Fruit fly (Drosophila melanogaster) whole organism, embryonic: Measurements from ENCODE around the gene arm.

Source experiments
- CG10565 ChIP-seq: fragments of 200-800 bp; sonication (Bioruptor generic); optimal IDR thresholded peaks from 3 replicates; lab custom pipeline; 2016; ENCODE audit warnings: missing biosample characterization, mild to moderate bottlenecking, missing genetic modification characterization
- CG11085 ChIP-seq: fragments of 200-800 bp; sonication (Bioruptor generic); IDR thresholded peaks from 2 replicates; pipeline ENCODE4 v1.3.6; 2022; ENCODE audit warnings: missing biosample characterization, missing genetic modification characterization
- CG13123 ChIP-seq: fragments of 200-800 bp; sonication (Bioruptor generic); optimal IDR thresholded peaks from 2 replicates; lab custom pipeline; 2016; ENCODE audit warnings: missing biosample characterization, missing genetic modification characterization
- CG13894 ChIP-seq: fragments of 200-800 bp; sonication (Bioruptor generic); optimal IDR thresholded peaks from 3 replicates; lab custom pipeline; 2018; ENCODE audit warnings: missing biosample characterization, mild to moderate bottlenecking, missing genetic modification characterization, moderate library complexity
- CG14050 ChIP-seq: fragments of 200-800 bp; sonication (Bioruptor generic); IDR thresholded peaks from 3 replicates; pipeline ENCODE4 v1.3.6; 2022; ENCODE audit warnings: missing biosample characterization, missing genetic modification characterization
- CG16815 ChIP-seq: fragments of 200-800 bp; sonication (Bioruptor generic); optimal IDR thresholded peaks from 3 replicates; lab custom pipeline; 2017; ENCODE audit warnings: missing biosample characterization, mild to moderate bottlenecking, missing genetic modification characterization
- CG17361 ChIP-seq: fragments of 200-800 bp; sonication (Bioruptor generic); IDR thresholded peaks from 3 replicates; pipeline ENCODE4 v1.3.6; 2022; ENCODE audit warnings: missing biosample characterization, missing genetic modification characterization
- CG17568 ChIP-seq: fragments of 200-800 bp; sonication (Bioruptor generic); optimal IDR thresholded peaks from 2 replicates; lab custom pipeline; 2018; ENCODE audit warnings: missing biosample characterization, mild to moderate bottlenecking, missing genetic modification characterization, moderate library complexity
- CG2116 ChIP-seq: fragments of 200-800 bp; sonication (Bioruptor generic); optimal IDR thresholded peaks from 3 replicates; lab custom pipeline; 2018; ENCODE audit warnings: missing biosample characterization, mild to moderate bottlenecking, missing genetic modification characterization
- CG2199 ChIP-seq: fragments of 200-800 bp; sonication (Bioruptor generic); IDR thresholded peaks from 3 replicates; pipeline ENCODE4 v1.3.6; 2022; ENCODE audit warnings: missing biosample characterization, missing genetic modification characterization
- CG2712 ChIP-seq: fragments of 200-800 bp; optimal IDR thresholded peaks from 3 replicates; lab custom pipeline; 2019; ENCODE audit warnings: missing biosample characterization, mild to moderate bottlenecking, missing genetic modification characterization, moderate library complexity
- CG31224 ChIP-seq: fragments of 200-800 bp; sonication (Bioruptor generic); IDR thresholded peaks from 2 replicates; pipeline ENCODE4 v1.3.6; 2022; ENCODE audit warnings: missing biosample characterization, missing genetic modification characterization
- CG3726 ChIP-seq: fragments of 200-800 bp; sonication (Bioruptor generic); IDR thresholded peaks from 3 replicates; pipeline ENCODE4, ENCODE4 v1.3.6; 2022; ENCODE audit warnings: missing biosample characterization, missing genetic modification characterization
- CG6175 ChIP-seq: fragments of 200-800 bp; sonication (Bioruptor generic); IDR thresholded peaks from 3 replicates; pipeline ENCODE4 v1.3.6; 2022; ENCODE audit warnings: missing biosample characterization, missing genetic modification characterization
- CG7556 ChIP-seq: fragments of 200-800 bp; sonication (Bioruptor generic); optimal IDR thresholded peaks from 2 replicates; lab custom pipeline; 2017; ENCODE audit warnings: missing biosample characterization, mild to moderate bottlenecking, missing genetic modification characterization
- CG7839 ChIP-seq: fragments of 200-800 bp; sonication (Bioruptor generic); optimal IDR thresholded peaks from 3 replicates; lab custom pipeline; 2018; ENCODE audit warnings: missing biosample characterization, mild to moderate bottlenecking, missing genetic modification characterization, moderate library complexity
- CG8089 ChIP-seq: fragments of 200-800 bp; sonication (Bioruptor generic); optimal IDR thresholded peaks from 3 replicates; lab custom pipeline; 2016; ENCODE audit warnings: missing biosample characterization, missing genetic modification characterization
- CG8944 ChIP-seq: fragments of 200-800 bp; sonication (Bioruptor generic); optimal IDR thresholded peaks from 3 replicates; lab custom pipeline; 2016; ENCODE audit warnings: missing biosample characterization, missing genetic modification characterization
- E2f2 ChIP-seq: fragments of 200-800 bp; sonication (Bioruptor generic); IDR thresholded peaks from 2 replicates; pipeline ENCODE4 v1.3.6; 2022; ENCODE audit warnings: missing biosample characterization, missing genetic modification characterization
- Fer1 ChIP-seq: fragments of 200-800 bp; sonication (Bioruptor generic); optimal IDR thresholded peaks from 2 replicates; lab custom pipeline; 2017; ENCODE audit warnings: missing biosample characterization, mild to moderate bottlenecking, missing genetic modification characterization
- Fer2 ChIP-seq: fragments of 200-800 bp; sonication (Bioruptor generic); optimal IDR thresholded peaks from 2 replicates; lab custom pipeline; 2018; ENCODE audit warnings: missing biosample characterization, mild to moderate bottlenecking, missing genetic modification characterization, moderate library complexity
- GATAe ChIP-seq: fragments of 200-800 bp; sonication (Bioruptor generic); conservative IDR thresholded peaks from 2 replicates; pipeline ENCODE4 v1.3.6; 2022; ENCODE audit warnings: missing biosample characterization, missing genetic modification characterization
- H15 ChIP-seq: fragments of 200-800 bp; sonication (Bioruptor generic); IDR thresholded peaks from 3 replicates; pipeline ENCODE4 v1.3.6; 2022; ENCODE audit warnings: missing biosample characterization, missing genetic modification characterization
- HHEX ChIP-seq: fragments of 200-800 bp; sonication (Bioruptor generic); optimal IDR thresholded peaks from 3 replicates; lab custom pipeline; 2017; ENCODE audit warnings: missing biosample characterization, mild to moderate bottlenecking, missing genetic modification characterization, missing genetic modification reagents
- Hsf ChIP-seq: fragments of 200-800 bp; sonication (Bioruptor generic); optimal IDR thresholded peaks from 3 replicates; lab custom pipeline; 2016; ENCODE audit warnings: missing biosample characterization, missing genetic modification characterization
- Mes4 ChIP-seq: fragments of 200-800 bp; sonication (Bioruptor generic); optimal IDR thresholded peaks from 2 replicates; lab custom pipeline; 2016; ENCODE audit warnings: missing biosample characterization, missing genetic modification characterization
- Xbp1 ChIP-seq: fragments of 200-800 bp; sonication (Bioruptor generic); optimal IDR thresholded peaks from 3 replicates; lab custom pipeline; 2016; ENCODE audit warnings: missing biosample characterization, mild to moderate bottlenecking, missing genetic modification characterization
- cato ChIP-seq: fragments of 200-800 bp; sonication (Bioruptor generic); optimal IDR thresholded peaks from 2 replicates; lab custom pipeline; 2016; ENCODE audit warnings: missing biosample characterization, missing genetic modification characterization, borderline replicate concordance
- cwo ChIP-seq: fragments of 200-800 bp; sonication (Bioruptor generic); optimal IDR thresholded peaks from 3 replicates; lab custom pipeline; 2017; ENCODE audit warnings: missing biosample characterization, missing genetic modification characterization, mild to moderate bottlenecking, moderate library complexity, missing genetic modification reagents
- dysf ChIP-seq: fragments of 200-800 bp; sonication (Bioruptor generic); IDR thresholded peaks from 3 replicates; pipeline ENCODE4 v1.3.6; 2022; ENCODE audit warnings: missing biosample characterization, missing genetic modification characterization
- exex ChIP-seq: fragments of 200-800 bp; sonication (Bioruptor generic); optimal IDR thresholded peaks from 4 replicates; lab custom pipeline; 2018; ENCODE audit warnings: missing biosample characterization, mild to moderate bottlenecking, missing genetic modification characterization, moderate library complexity
- gfzf ChIP-seq: fragments of 200-800 bp; sonication (Bioruptor generic); optimal IDR thresholded peaks from 2 replicates; lab custom pipeline; 2016; ENCODE audit warnings: missing biosample characterization, mild to moderate bottlenecking, missing genetic modification characterization, moderate library complexity
- gsb-n ChIP-seq: fragments of 200-800 bp; sonication (Bioruptor generic); optimal IDR thresholded peaks from 3 replicates; lab custom pipeline; 2018; ENCODE audit warnings: missing biosample characterization, mild to moderate bottlenecking, missing genetic modification characterization
- gt ChIP-seq: fragments of 200-800 bp; sonication (Bioruptor generic); IDR thresholded peaks from 2 replicates; pipeline ENCODE4 v1.3.6; 2022; ENCODE audit warnings: missing biosample characterization, missing genetic modification characterization
- ham ChIP-seq: fragments of 200-800 bp; sonication (Bioruptor generic); IDR thresholded peaks from 2 replicates; pipeline ENCODE4 v1.3.6; 2022; ENCODE audit warnings: missing biosample characterization, missing genetic modification characterization
- knrl ChIP-seq: fragments of 200-800 bp; sonication (Bioruptor generic); IDR thresholded peaks from 3 replicates; pipeline ENCODE4 v1.3.6; 2022; ENCODE audit warnings: missing biosample characterization, missing genetic modification characterization; ENCODE audit not compliant: partially characterized antibody
- lilli ChIP-seq: fragments of 200-800 bp; sonication (Bioruptor generic); optimal IDR thresholded peaks from 3 replicates; lab custom pipeline; 2016; ENCODE audit warnings: missing biosample characterization, missing genetic modification characterization
- mam ChIP-seq: fragments of 200-800 bp; sonication (Bioruptor generic); optimal IDR thresholded peaks from 3 replicates; lab custom pipeline; 2016; ENCODE audit warnings: missing biosample characterization, missing genetic modification characterization
- mirr ChIP-seq: fragments of 200-800 bp; sonication (Bioruptor generic); optimal IDR thresholded peaks from 3 replicates; lab custom pipeline; 2018; ENCODE audit warnings: missing biosample characterization, mild to moderate bottlenecking, missing genetic modification characterization
- nau ChIP-seq: fragments of 200-800 bp; sonication (Bioruptor generic); optimal IDR thresholded peaks from 3 replicates; lab custom pipeline; 2017; ENCODE audit warnings: missing biosample characterization, mild to moderate bottlenecking, missing genetic modification characterization, missing genetic modification reagents
- phol ChIP-seq: fragments of 200-800 bp; sonication (Bioruptor generic); optimal IDR thresholded peaks from 3 replicates; lab custom pipeline; 2018; ENCODE audit warnings: missing biosample characterization, mild to moderate bottlenecking, missing genetic modification characterization, moderate library complexity
- pnt ChIP-seq: fragments of 200-800 bp; sonication (Bioruptor generic); optimal IDR thresholded peaks from 3 replicates; lab custom pipeline; 2016; ENCODE audit warnings: missing biosample characterization, missing genetic modification characterization
- pum ChIP-seq: fragments of 200-800 bp; sonication (Bioruptor generic); optimal IDR thresholded peaks from 2 replicates; lab custom pipeline; 2016; ENCODE audit warnings: missing biosample characterization, missing genetic modification characterization
- run ChIP-seq: fragments of 200-800 bp; sonication (Bioruptor generic); optimal IDR thresholded peaks from 3 replicates; lab custom pipeline; 2018; ENCODE audit warnings: missing biosample characterization, mild to moderate bottlenecking, missing genetic modification characterization
- sc ChIP-seq, 3 experiments: fragments of >200 bp in 2 of 3; fragments of 200-800 bp in 1 of 3; sonication (Bioruptor generic) in 1 of 3; optimal IDR thresholded peaks; 2 replicates in 2 of 3; 3 replicates in 1 of 3; lab custom pipeline; 2017; ENCODE audit warnings: mild to moderate bottlenecking in 1 of 3, missing biosample characterization in 1 of 3, missing genetic modification characterization in 1 of 3, missing genetic modification reagents in 1 of 3
- sd ChIP-seq: fragments of 200-800 bp; sonication (Bioruptor generic); optimal IDR thresholded peaks from 3 replicates; lab custom pipeline; 2018; ENCODE audit warnings: missing biosample characterization, mild to moderate bottlenecking, missing genetic modification characterization, moderate library complexity
- seq ChIP-seq: fragments of 200-800 bp; sonication (Bioruptor generic); IDR thresholded peaks from 2 replicates; pipeline ENCODE4 v1.3.6; 2022; ENCODE audit warnings: missing biosample characterization, missing genetic modification characterization
- so ChIP-seq: fragments of 200-800 bp; sonication (Bioruptor generic); IDR thresholded peaks from 3 replicates; pipeline ENCODE4 v1.3.6; 2022; ENCODE audit warnings: missing biosample characterization, missing genetic modification characterization
- sug ChIP-seq: fragments of 200-800 bp; optimal IDR thresholded peaks from 2 replicates; lab custom pipeline; 2019; ENCODE audit warnings: missing biosample characterization, mild to moderate bottlenecking, missing genetic modification characterization, moderate library complexity
- wdn ChIP-seq: fragments of 200-800 bp; sonication (Bioruptor generic); IDR thresholded peaks from 2 replicates; pipeline ENCODE4 v1.3.6; 2022; ENCODE audit warnings: missing biosample characterization, missing genetic modification characterization
- wor ChIP-seq: fragments of 200-800 bp; sonication (Bioruptor generic); IDR thresholded peaks from 2 replicates; pipeline ENCODE4 v1.3.6; 2022; ENCODE audit warnings: missing biosample characterization, missing genetic modification characterization

Gene arm

dm6 chrX:1848624-1849198, 51.7 kb downstream of the arm start (continued):
- no peak for TF ChIP-seq GATAe (GFP tag; lab: Robert Waterston, UW)
- TF ChIP-seq Mes4 (GFP tag; lab: Kevin White, UChicago), result no peak
- TF ChIP-seq CG17361 (GFP tag; lab: Robert Waterston, UW), result no peak
- no peak for TF ChIP-seq CG2116 (GFP tag; lab: Kevin White, UChicago)
- TF ChIP-seq wdn (GFP tag; lab: Robert Waterston, UW), result no peak
- TF ChIP-seq cato, result no peak
- no peak for TF ChIP-seq gt (GFP tag; lab: Robert Waterston, UW)
- TF ChIP-seq CG3726 (GFP tag; lab: Robert Waterston, UW), result no peak
- TF ChIP-seq Hsf (GFP tag; lab: Kevin White, UChicago), result no peak
- TF ChIP-seq wor (GFP tag; lab: Robert Waterston, UW), result no peak
- no peak for TF ChIP-seq knrl
- TF ChIP-seq CG8944, result no peak
- no peak for TF ChIP-seq ham (GFP tag; lab: Robert Waterston, UW)
- no peak for TF ChIP-seq CG2712
- no peak for TF ChIP-seq HHEX (GFP tag; lab: Kevin White, UChicago)
- no peak for TF ChIP-seq dysf (GFP tag; lab: Robert Waterston, UW)
- TF ChIP-seq CG8089 (GFP tag; lab: Kevin White, UChicago), result no peak
- no peak for TF ChIP-seq CG11085
- no peak for TF ChIP-seq E2f2 (GFP tag; lab: Robert Waterston, UW)
- TF ChIP-seq CG6175 (GFP tag; lab: Robert Waterston, UW), result no peak
- no peak for TF ChIP-seq Xbp1
- no peak for TF ChIP-seq sd (tag; lab: Kevin White, UChicago)
- no peak for TF ChIP-seq gfzf (GFP tag; lab: Kevin White, UChicago)
- TF ChIP-seq H15 (GFP tag; lab: Robert Waterston, UW), result no peak
- TF ChIP-seq sc (optimal IDR thresholded peaks at IDR 0.05; lab: Kevin White, UChicago), result no peak
- no peak for TF ChIP-seq sc (GFP tag; optimal IDR thresholded peaks at IDR 0.05; lab: Kevin White, UChicago)
- TF ChIP-seq CG13894 (tag; lab: Kevin White, UChicago), result peak; percentile 31
- TF ChIP-seq seq (GFP tag; lab: Robert Waterston, UW), result no peak
- TF ChIP-seq mirr (GFP tag; lab: Kevin White, UChicago), result peak; percentile 73
- no peak for TF ChIP-seq Fer2 (tag; lab: Kevin White, UChicago)
- TF ChIP-seq cwo, result peak; percentile 57
- no peak for TF ChIP-seq so (GFP tag; lab: Robert Waterston, UW)
- TF ChIP-seq sug (tag; lab: Kevin White, UChicago), result peak; percentile 51
- no peak for TF ChIP-seq CG13123 (GFP tag; lab: Kevin White, UChicago)
- no peak for TF ChIP-seq CG16815 (GFP tag; lab: Kevin White, UChicago)
- TF ChIP-seq nau, result no peak
- no peak for TF ChIP-seq CG7839 (tag; lab: Kevin White, UChicago)
- TF ChIP-seq exex (tag; lab: Kevin White, UChicago), result peak; percentile 67
- TF ChIP-seq pnt (GFP tag; lab: Kevin White, UChicago), result no peak
- TF ChIP-seq phol (tag; lab: Kevin White, UChicago), result no peak
- peak; percentile 4 for TF ChIP-seq lilli (GFP tag; lab: Kevin White, UChicago)
- TF ChIP-seq CG7556, result no peak
- no peak for TF ChIP-seq Fer1 (GFP tag; lab: Kevin White, UChicago)
- TF ChIP-seq CG2199 (GFP tag; lab: Robert Waterston, UW), result no peak
- no peak for TF ChIP-seq mam (GFP tag; lab: Kevin White, UChicago)
- TF ChIP-seq pum (GFP tag; lab: Kevin White, UChicago), result no peak
- TF ChIP-seq CG10565 (GFP tag; lab: Kevin White, UChicago), result no peak
- no peak for TF ChIP-seq CG14050 (GFP tag; lab: Robert Waterston, UW)
- no peak for TF ChIP-seq run (tag; lab: Kevin White, UChicago)
- TF ChIP-seq gsb-n (tag; lab: Kevin White, UChicago), result no peak
- TF ChIP-seq CG31224 (GFP tag; lab: Robert Waterston, UW), result no peak
- no peak for TF ChIP-seq CG17568 (GFP tag; lab: Kevin White, UChicago)
